Fruit fly (Drosophila melanogaster): ENCODE results near the gene cv-d.

DNA sequence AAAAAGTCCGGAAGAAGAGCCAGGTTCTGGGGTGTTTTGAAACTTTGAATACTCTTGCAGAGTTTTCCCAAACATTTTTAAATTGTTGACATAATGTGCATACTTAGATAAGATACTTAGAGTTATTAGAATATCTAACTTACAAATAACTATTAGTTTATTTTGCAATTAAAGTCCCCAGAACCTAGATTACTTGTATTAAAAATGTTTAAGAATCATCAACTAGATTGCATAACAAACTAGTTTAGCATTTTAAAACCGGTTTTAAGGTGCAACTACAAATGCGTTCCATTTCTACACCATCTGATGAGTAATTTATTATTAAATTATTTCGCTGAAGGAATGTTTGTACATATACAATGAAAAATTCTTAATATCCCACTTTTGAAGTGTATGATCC is 47.0 kb downstream of the cv-d start:
- TF ChIP-seq tup (GFP tag; optimal IDR thresholded peaks at IDR 0.05), result no peak
- TF ChIP-seq Sry-δ (GFP tag; optimal IDR thresholded peaks at IDR 0.05), result no peak
- no peak for TF ChIP-seq cwo (GFP tag; optimal IDR thresholded peaks at IDR 0.05)
- no peak for TF ChIP-seq fd96Cb (tag; optimal IDR thresholded peaks at IDR 0.05)
- no peak for TF ChIP-seq kah (GFP tag; optimal IDR thresholded peaks at IDR 0.05)
- no peak for TF ChIP-seq CG13424 (tag; optimal IDR thresholded peaks at IDR 0.05)
- TF ChIP-seq CG14050 (GFP tag; IDR thresholded peaks at IDR 0.05), result no peak
- no peak for TF ChIP-seq jigr1 (GFP tag; IDR thresholded peaks at IDR 0.05)
- no peak for TF ChIP-seq phol (tag; optimal IDR thresholded peaks at IDR 0.05)
